Worm (Caenorhabditis elegans) whole organism, L3 larva: ENCODE results near the gene T13C2.7.
A peak's percentile ranks its signal among the peaks of the same experiment; 100 is the strongest.

Source experiments
- R02D3.7 ChIP-seq: fragments of 150-350 bp; optimal IDR thresholded peaks from 2 replicates; lab custom pipeline; 2014; ENCODE audit warnings: missing biosample characterization, missing genetic modification characterization
- ZK546.5 ChIP-seq: sonication (generic microtip); optimal IDR thresholded peaks from 2 replicates; lab custom pipeline; 2017; ENCODE audit warnings: missing biosample characterization, missing genetic modification characterization
- aly-2 ChIP-seq: fragments of 150-350 bp; optimal IDR thresholded peaks from 2 replicates; lab custom pipeline; 2014; ENCODE audit warnings: missing biosample characterization, missing genetic modification characterization
- ama-1 ChIP-seq: fragments of 150-350 bp; optimal IDR thresholded peaks from 2 replicates; lab custom pipeline; 2018
- ceh-16 ChIP-seq: sonication (generic microtip); optimal IDR thresholded peaks from 2 replicates; lab custom pipeline; 2017; ENCODE audit warnings: missing biosample characterization, missing genetic modification characterization
- ceh-28 ChIP-seq: fragments of 150-350 bp; optimal IDR thresholded peaks from 2 replicates; lab custom pipeline; 2014; ENCODE audit warnings: missing biosample characterization, missing genetic modification reagents, missing genetic modification characterization
- ceh-82 ChIP-seq: fragments of 150-350 bp; optimal IDR thresholded peaks from 2 replicates; lab custom pipeline; 2014; ENCODE audit warnings: missing biosample characterization, missing genetic modification characterization
- ceh-9 ChIP-seq: sonication (generic microtip); optimal IDR thresholded peaks from 2 replicates; lab custom pipeline; 2018; ENCODE audit warnings: missing biosample characterization, missing genetic modification characterization
- daf-12 ChIP-seq: fragments of 150-350 bp; optimal IDR thresholded peaks from 2 replicates; lab custom pipeline; 2014; ENCODE audit warnings: missing biosample characterization, missing genetic modification reagents, missing genetic modification characterization
- egl-27 ChIP-seq: sonication (generic microtip); optimal IDR thresholded peaks from 4 replicates; lab custom pipeline; 2017; ENCODE audit warnings: missing biosample characterization, missing genetic modification reagents, missing genetic modification characterization
- egl-5 ChIP-seq: fragments of 150-350 bp; optimal IDR thresholded peaks from 2 replicates; lab custom pipeline; 2017; ENCODE audit warnings: missing biosample characterization, missing genetic modification reagents, missing genetic modification characterization, inconsistent platforms
- elt-1 ChIP-seq: fragments of 150-350 bp; optimal IDR thresholded peaks from 2 replicates; lab custom pipeline; 2014; ENCODE audit warnings: missing biosample characterization, missing genetic modification characterization
- elt-2 ChIP-seq: sonication (generic microtip); optimal IDR thresholded peaks from 2 replicates; lab custom pipeline; 2016; ENCODE audit warnings: missing genetic modification reagents, mild to moderate bottlenecking, missing genetic modification characterization, missing compliant biosample characterization
- elt-3 ChIP-seq, 3 experiments: fragments of 150-350 bp in 1 of 3; sonication (generic microtip) in 2 of 3; optimal IDR thresholded peaks; 2 replicates in 2 of 3; 4 replicates in 1 of 3; lab custom pipeline; 2014 to 2017; ENCODE audit warnings: missing biosample characterization in 3 of 3, missing genetic modification characterization in 3 of 3
- eor-1 ChIP-seq, 2 experiments: fragments of 150-350 bp; optimal IDR thresholded peaks; 2 replicates each; lab custom pipeline; 2014 to 2018; ENCODE audit warnings: missing biosample characterization in 2 of 2, missing genetic modification characterization in 2 of 2
- fkh-10 ChIP-seq: sonication (generic microtip); optimal IDR thresholded peaks from 2 replicates; lab custom pipeline; 2017; ENCODE audit warnings: missing biosample characterization, missing genetic modification reagents, missing genetic modification characterization
- fkh-2 ChIP-seq: fragments of 150-350 bp; optimal IDR thresholded peaks from 2 replicates; lab custom pipeline; 2014; ENCODE audit warnings: missing biosample characterization, missing genetic modification reagents, missing genetic modification characterization
- fos-1 ChIP-seq: fragments of 150-350 bp; optimal IDR thresholded peaks from 2 replicates; lab custom pipeline; 2014; ENCODE audit warnings: missing biosample characterization, missing genetic modification characterization
- hmg-11 ChIP-seq: sonication (generic microtip); optimal IDR thresholded peaks from 2 replicates; lab custom pipeline; 2016; ENCODE audit warnings: missing genetic modification characterization, missing compliant biosample characterization
- jun-1 ChIP-seq: fragments of 150-350 bp; optimal IDR thresholded peaks from 2 replicates; lab custom pipeline; 2014; ENCODE audit warnings: missing biosample characterization, missing genetic modification reagents, missing genetic modification characterization
- lin-15B ChIP-seq: fragments of 150-350 bp; optimal IDR thresholded peaks from 2 replicates; lab custom pipeline; 2014; ENCODE audit warnings: missing biosample characterization, missing genetic modification characterization
- lin-39 ChIP-seq: fragments of 150-350 bp; optimal IDR thresholded peaks from 2 replicates; lab custom pipeline; 2018; ENCODE audit warnings: missing biosample characterization, missing genetic modification reagents, missing genetic modification characterization
- lsy-12 ChIP-seq: sonication (generic microtip); optimal IDR thresholded peaks from 2 replicates; lab custom pipeline; 2016; ENCODE audit warnings: mild to moderate bottlenecking, missing genetic modification characterization, missing compliant biosample characterization
- mdl-1 ChIP-seq: fragments of 150-350 bp; optimal IDR thresholded peaks from 2 replicates; lab custom pipeline; 2014; ENCODE audit warnings: missing biosample characterization, missing genetic modification characterization
- mml-1 ChIP-seq: fragments of 150-350 bp; sonication (generic microtip); optimal IDR thresholded peaks from 3 replicates; lab custom pipeline; 2014; ENCODE audit warnings: missing biosample characterization, missing genetic modification characterization
- nfya-1 ChIP-seq: sonication (generic microtip); optimal IDR thresholded peaks from 2 replicates; lab custom pipeline; 2017; ENCODE audit warnings: missing genetic modification characterization, mild to moderate bottlenecking, missing compliant biosample characterization, antibody characterized with exemption, moderate library complexity; ENCODE audit not compliant: insufficient read depth
- nhr-11 ChIP-seq: fragments of 150-350 bp; optimal IDR thresholded peaks from 2 replicates; lab custom pipeline; 2014; ENCODE audit warnings: missing biosample characterization, missing genetic modification characterization
- nhr-12 ChIP-seq: fragments of 150-350 bp; optimal IDR thresholded peaks from 2 replicates; lab custom pipeline; 2014; ENCODE audit warnings: missing biosample characterization, missing genetic modification characterization
- nhr-23 ChIP-seq: fragments of 150-350 bp; optimal IDR thresholded peaks from 2 replicates; lab custom pipeline; 2014; ENCODE audit warnings: missing biosample characterization, missing genetic modification reagents, missing genetic modification characterization
- nhr-237 ChIP-seq: fragments of 150-350 bp; optimal IDR thresholded peaks from 2 replicates; lab custom pipeline; 2014; ENCODE audit warnings: missing biosample characterization, missing genetic modification characterization
- nhr-25 ChIP-seq: sonication (generic microtip); optimal IDR thresholded peaks from 2 replicates; lab custom pipeline; 2017; ENCODE audit warnings: missing biosample characterization, missing genetic modification characterization
- nhr-28 ChIP-seq: fragments of 150-350 bp; optimal IDR thresholded peaks from 2 replicates; lab custom pipeline; 2014; ENCODE audit warnings: missing biosample characterization, missing genetic modification characterization
- nhr-43 ChIP-seq: sonication (generic microtip); optimal IDR thresholded peaks from 2 replicates; lab custom pipeline; 2016; ENCODE audit warnings: mild to moderate bottlenecking, missing genetic modification characterization, missing compliant biosample characterization; ENCODE audit not compliant: poor library complexity, severe bottlenecking
- nhr-67 ChIP-seq: fragments of 150-350 bp; optimal IDR thresholded peaks from 2 replicates; lab custom pipeline; 2014; ENCODE audit warnings: missing biosample characterization, missing genetic modification characterization
- nhr-76 ChIP-seq: fragments of 150-350 bp; sonication (generic microtip); optimal IDR thresholded peaks from 5 replicates; lab custom pipeline; 2014; ENCODE audit warnings: missing biosample characterization, missing genetic modification characterization
- nhr-77 ChIP-seq: fragments of 150-350 bp; optimal IDR thresholded peaks from 2 replicates; lab custom pipeline; 2014; ENCODE audit warnings: missing biosample characterization, missing genetic modification characterization
- pha-4 ChIP-seq: fragments of 150-350 bp; optimal IDR thresholded peaks from 2 replicates; lab custom pipeline; 2014; ENCODE audit warnings: missing biosample characterization, missing genetic modification reagents, missing genetic modification characterization
- pqm-1 ChIP-seq: fragments of 150-350 bp; optimal IDR thresholded peaks from 2 replicates; lab custom pipeline; 2017; ENCODE audit warnings: missing biosample characterization, missing genetic modification characterization, inconsistent platforms
- sea-2 ChIP-seq: fragments of 150-350 bp; sonication (generic microtip); optimal IDR thresholded peaks from 4 replicates; lab custom pipeline; 2014; ENCODE audit warnings: missing biosample characterization, missing genetic modification reagents, missing genetic modification characterization
- skn-1 ChIP-seq: fragments of 150-350 bp; optimal IDR thresholded peaks from 2 replicates; lab custom pipeline; 2014; ENCODE audit warnings: missing biosample characterization, missing genetic modification characterization
- snpc-4 ChIP-seq: fragments of 150-350 bp; optimal IDR thresholded peaks from 2 replicates; lab custom pipeline; 2014; ENCODE audit warnings: missing biosample characterization, missing genetic modification characterization
- tbx-2 ChIP-seq: sonication (generic microtip); optimal IDR thresholded peaks from 2 replicates; lab custom pipeline; 2016; ENCODE audit warnings: mild to moderate bottlenecking, missing genetic modification characterization, missing compliant biosample characterization
- unc-39 ChIP-seq: sonication (generic microtip); optimal IDR thresholded peaks from 4 replicates; lab custom pipeline; 2017; ENCODE audit warnings: missing biosample characterization, missing genetic modification characterization
- unc-62 ChIP-seq: fragments of 150-350 bp; sonication (generic microtip); optimal IDR thresholded peaks from 4 replicates; lab custom pipeline; 2014; ENCODE audit warnings: missing biosample characterization, missing genetic modification reagents, missing genetic modification characterization
- zag-1 ChIP-seq: fragments of 150-350 bp; optimal IDR thresholded peaks from 2 replicates; lab custom pipeline; 2014; ENCODE audit warnings: missing biosample characterization, missing genetic modification characterization
- ztf-11 ChIP-seq: fragments of 150-350 bp; optimal IDR thresholded peaks from 2 replicates; lab custom pipeline; 2014; ENCODE audit warnings: missing biosample characterization, missing genetic modification characterization
- ztf-4 ChIP-seq: fragments of 150-350 bp; optimal IDR thresholded peaks from 2 replicates; lab custom pipeline; 2014; ENCODE audit warnings: missing biosample characterization, missing genetic modification characterization

T13C2.7 gene

DNA sequence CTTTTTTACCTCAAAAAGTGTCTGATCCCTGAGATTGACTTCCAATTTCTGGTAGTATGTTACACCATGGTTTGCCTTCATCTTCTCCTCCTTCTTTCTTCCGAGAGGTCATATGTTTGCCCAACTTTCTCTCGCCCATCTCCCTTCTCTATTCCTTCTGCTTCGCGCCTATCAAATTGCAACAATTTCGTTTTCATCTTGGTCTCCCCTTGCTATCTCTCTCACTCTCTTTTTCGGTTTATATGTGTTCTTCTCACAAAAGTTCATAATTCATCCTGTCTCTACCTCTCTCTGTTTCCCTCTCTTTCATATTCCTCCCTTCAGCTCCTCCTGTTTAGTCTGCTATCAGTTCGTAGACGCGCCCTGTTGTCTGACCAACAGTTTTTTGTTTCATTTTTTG is 47.5 kb downstream of the T13C2.7 start:
- TF ChIP-seq mml-1 (tag; lab: Kevin White, UChicago) (no peak), eor-1 (tag; optimal IDR thresholded peaks at IDR 0.05; lab: Kevin White, UChicago) (no peak), R02D3.7 (no peak), unc-62 (GFP tag; lab: Kevin White, UChicago) (peak; percentile 55), aly-2 (tag; lab: Kevin White, UChicago) (no peak), sea-2 (GFP tag; lab: Kevin White, UChicago) (no peak), ceh-82 (tag; lab: Kevin White, UChicago) (no peak), ztf-11 (tag; lab: Kevin White, UChicago) (no peak), fkh-2 (tag; lab: Kevin White, UChicago) (no peak), nfya-1 (tag; lab: Kevin White, UChicago) (peak; percentile 61), fos-1 (tag; lab: Kevin White, UChicago) (no peak), ceh-9 (tag; lab: Kevin White, UChicago) (no peak), jun-1 (tag; lab: Kevin White, UChicago) (peak; percentile 38), egl-27 (no peak), elt-3 (tag; optimal IDR thresholded peaks at IDR 0.05; lab: Kevin White, UChicago) (no peak), skn-1 (tag; lab: Kevin White, UChicago) (no peak), ceh-16 (tag; lab: Kevin White, UChicago) (no peak), pha-4 (tag; lab: Kevin White, UChicago) (peak; percentile 55), nhr-76 (tag; lab: Kevin White, UChicago) (no peak), fkh-10 (GFP tag; lab: Kevin White, UChicago) (no peak), nhr-25 (tag; lab: Kevin White, UChicago) (peak; percentile 37), tbx-2 (no peak), elt-2 (tag; lab: Kevin White, UChicago) (peak; percentile 81), nhr-237 (tag; lab: Kevin White, UChicago) (no peak), ama-1 (lab: Kevin White, UChicago) (no peak), elt-1 (no peak)

DNA sequence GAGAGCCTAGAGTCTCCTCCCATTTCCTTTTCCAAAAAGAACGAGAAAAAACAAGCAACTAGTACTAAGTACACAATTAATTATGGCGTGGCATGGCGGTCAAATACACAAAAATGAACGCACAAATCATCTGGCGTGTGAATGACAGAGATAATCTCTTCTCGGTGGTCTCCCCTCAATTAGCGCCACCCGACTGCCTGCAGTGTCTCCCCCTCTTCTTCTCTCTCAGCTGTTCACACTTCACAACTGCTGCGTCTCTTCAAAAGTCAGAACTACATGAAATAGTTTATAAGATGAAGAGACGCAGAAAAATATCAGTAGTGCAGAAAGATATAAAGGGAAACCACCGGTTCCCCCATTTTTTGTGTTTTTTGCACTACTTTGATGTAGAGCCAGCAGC is 48.2 kb downstream of the T13C2.7 start:
- TF ChIP-seq tbx-2: no peak
- no peak for TF ChIP-seq fkh-10 (GFP tag; lab: Kevin White, UChicago)
- no peak for TF ChIP-seq nhr-76 (tag; lab: Kevin White, UChicago)
- TF ChIP-seq elt-2 (tag; lab: Kevin White, UChicago): peak; percentile 34
- TF ChIP-seq nhr-67 (tag; lab: Kevin White, UChicago): no peak
- TF ChIP-seq ama-1 (lab: Kevin White, UChicago): no peak
- peak; percentile 43 for TF ChIP-seq nhr-43 (tag; lab: Kevin White, UChicago)
- no peak for TF ChIP-seq ztf-4 (tag; lab: Kevin White, UChicago)
- no peak for TF ChIP-seq daf-12 (tag; lab: Kevin White, UChicago)
- TF ChIP-seq lin-15B (tag; lab: Kevin White, UChicago): no peak
- peak; percentile 14 for TF ChIP-seq sea-2 (GFP tag; lab: Kevin White, UChicago)
- TF ChIP-seq zag-1 (tag; lab: Kevin White, UChicago): no peak
- TF ChIP-seq ZK546.5 (tag; lab: Kevin White, UChicago): no peak
- no peak for TF ChIP-seq eor-1 (tag; optimal IDR thresholded peaks at IDR 0.05; lab: Kevin White, UChicago)
- TF ChIP-seq lsy-12: no peak
- peak; percentile 25 for TF ChIP-seq snpc-4
- peak; percentile 35 for TF ChIP-seq elt-1
- TF ChIP-seq nhr-23 (tag; lab: Kevin White, UChicago): peak; percentile 68
- no peak for TF ChIP-seq ceh-16 (tag; lab: Kevin White, UChicago)
- TF ChIP-seq R02D3.7: no peak
- peak; percentile 52 for TF ChIP-seq egl-27
- TF ChIP-seq nhr-237 (tag; lab: Kevin White, UChicago): no peak
- peak in 1 of 3 experiments; percentile 34 for TF ChIP-seq elt-3 (tag; optimal IDR thresholded peaks at IDR 0.05; lab: Kevin White, UChicago)
- TF ChIP-seq unc-39: no peak
- no peak for TF ChIP-seq nhr-28 (tag; lab: Kevin White, UChicago)
- peak; percentile 35 for TF ChIP-seq unc-62 (GFP tag; lab: Kevin White, UChicago)
- TF ChIP-seq skn-1 (tag; lab: Kevin White, UChicago): no peak
- peak; percentile 58 for TF ChIP-seq nhr-25 (tag; lab: Kevin White, UChicago)
- no peak for TF ChIP-seq egl-5 (tag; lab: Kevin White, UChicago)
- no peak for TF ChIP-seq nhr-12 (tag; lab: Kevin White, UChicago)
- TF ChIP-seq aly-2 (tag; lab: Kevin White, UChicago): no peak
- no peak for TF ChIP-seq ztf-11 (tag; lab: Kevin White, UChicago)
- peak; percentile 61 for TF ChIP-seq nfya-1 (tag; lab: Kevin White, UChicago)
- TF ChIP-seq jun-1 (tag; lab: Kevin White, UChicago): peak; percentile 53
- TF ChIP-seq fkh-2 (tag; lab: Kevin White, UChicago): no peak
- TF ChIP-seq hmg-11 (tag; lab: Kevin White, UChicago): no peak
- no peak for TF ChIP-seq fos-1 (tag; lab: Kevin White, UChicago)
- TF ChIP-seq pha-4 (tag; lab: Kevin White, UChicago): peak; percentile 54
- no peak for TF ChIP-seq nhr-11
- no peak for TF ChIP-seq nhr-77 (tag; lab: Kevin White, UChicago)
- TF ChIP-seq pqm-1 (tag; lab: Kevin White, UChicago): no peak
- TF ChIP-seq ceh-9 (tag; lab: Kevin White, UChicago): no peak
- no peak for TF ChIP-seq mdl-1 (tag; lab: Kevin White, UChicago)
- TF ChIP-seq mml-1 (tag; lab: Kevin White, UChicago): no peak
- TF ChIP-seq ceh-28 (tag; lab: Kevin White, UChicago): no peak
- no peak for TF ChIP-seq ceh-82 (tag; lab: Kevin White, UChicago)
- TF ChIP-seq lin-39 (tag; lab: Kevin White, UChicago): peak; percentile 78
- TF ChIP-seq, all 47 proteins: peak for 14
